Fruit fly (Drosophila melanogaster): ENCODE data around the gene CG10598.
A peak's percentile ranks its signal among the peaks of the same experiment; 100 is the strongest.

CG10598 gene

dm6 chrX:17175558-17176189 is 51.0 kb downstream of the CG10598 start (continued):
- no peak for TF ChIP-seq Dif (GFP tag; optimal IDR thresholded peaks at IDR 0.05; ENCODE audit: partially characterized antibody)
- TF ChIP-seq Hr83 (GFP tag; optimal IDR thresholded peaks at IDR 0.05; ENCODE audit: poor library complexity, severe bottlenecking) = peak; percentile 2

All from whole organism, wandering third instar larva.